Worm (Caenorhabditis elegans) whole organism, young adult: Measurements from ENCODE around the gene C41H7.2.

Experiments used
- F55B11.4 ChIP-seq: sonication (generic microtip); optimal IDR thresholded peaks from 2 replicates; lab custom pipeline; 2016; ENCODE audit warnings: missing compliant biosample characterization, missing genetic modification characterization, borderline replicate concordance; ENCODE audit not compliant: insufficient read depth
- ZK185.1 ChIP-seq: sonication (generic microtip); optimal IDR thresholded peaks from 2 replicates; lab custom pipeline; 2016; ENCODE audit warnings: mild to moderate bottlenecking, missing genetic modification characterization, missing compliant biosample characterization; ENCODE audit not compliant: poor library complexity, severe bottlenecking

C41H7.2 gene

DNA sequence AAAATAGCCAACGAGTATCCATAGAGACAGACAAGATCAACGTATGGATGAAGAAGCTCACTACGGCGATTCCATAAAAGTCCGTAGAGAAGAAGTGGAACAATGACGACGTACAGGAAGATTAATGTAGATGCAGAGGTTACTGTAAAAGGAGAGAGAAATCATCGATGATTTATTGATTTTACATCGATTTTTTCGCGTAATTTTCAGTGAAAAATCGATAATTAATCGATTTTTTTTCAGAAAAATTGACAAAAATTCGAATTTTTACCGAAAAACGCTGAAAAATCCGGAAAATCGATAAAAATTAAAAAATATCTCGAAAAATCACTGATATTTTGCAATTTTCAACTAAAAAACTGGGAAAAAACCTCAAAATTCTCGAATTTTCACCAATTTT is 51.8 kb downstream of the C41H7.2 start:
- TF ChIP-seq ZK185.1 (tag; lab: Kevin White, UChicago) (no peak), F55B11.4 (tag; lab: Kevin White, UChicago) (no peak)
